Fruit fly (Drosophila melanogaster): ENCODE data around the gene CG12104.

CG12104 gene

DNA sequence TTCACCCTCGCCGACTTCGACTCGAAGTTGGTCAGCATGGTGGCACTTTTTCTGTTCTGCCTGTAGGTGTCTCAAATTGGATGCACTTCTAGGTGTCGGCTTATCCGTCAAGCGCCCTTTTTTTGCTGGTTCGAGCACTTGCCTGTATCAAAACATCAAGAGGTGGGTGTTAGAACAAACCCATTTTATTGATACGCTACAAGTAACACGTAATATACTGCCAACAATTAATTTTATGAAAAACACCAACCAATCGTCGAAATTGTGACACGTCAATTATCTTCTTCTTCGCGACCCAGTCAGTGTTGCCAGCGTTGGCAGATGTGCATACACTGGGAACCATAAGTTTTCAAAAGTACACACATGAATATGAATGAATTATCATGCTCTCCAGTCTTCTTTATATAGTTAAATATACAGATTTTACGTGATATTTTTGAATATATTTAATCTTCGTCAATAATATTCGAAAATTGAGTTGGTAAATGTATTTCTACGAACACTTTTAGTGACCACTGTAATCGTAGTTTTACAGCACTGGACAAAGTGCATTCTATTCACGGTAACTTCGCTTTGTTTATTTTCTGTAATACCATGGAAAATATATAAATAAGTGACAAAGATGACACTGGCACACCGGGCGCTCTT, 42.6 kb upstream of the CG12104 start, which contains the start of the genes alphaCOP and CG13919 (continued):
- TF ChIP-seq Fer3 (tag; optimal IDR thresholded peaks at IDR 0.05), result peak; percentile 96
- peak; percentile 98 for TF ChIP-seq lilli (GFP tag; optimal IDR thresholded peaks at IDR 0.05)
- TF ChIP-seq CG7271 (tag; optimal IDR thresholded peaks at IDR 0.05), result peak; percentile 92
- TF ChIP-seq NFAT (GFP tag; IDR thresholded peaks at IDR 0.05), result peak; percentile 96
- TF ChIP-seq CG17385 (GFP tag; optimal IDR thresholded peaks at IDR 0.05), result peak; percentile 99
- TF ChIP-seq CG8089 (GFP tag; optimal IDR thresholded peaks at IDR 0.05), result peak; percentile 80
- no peak for TF ChIP-seq br (optimal IDR thresholded peaks at IDR 0.05)
- peak; percentile 97 for TF ChIP-seq CG13624 (GFP tag; optimal IDR thresholded peaks at IDR 0.05)
- peak; percentile 95 for TF ChIP-seq CG11695 (GFP tag; IDR thresholded peaks at IDR 0.05)
- TF ChIP-seq CG7928 (GFP tag; optimal IDR thresholded peaks at IDR 0.05), result peak; percentile 64
- TF ChIP-seq CG4854 (GFP tag; optimal IDR thresholded peaks at IDR 0.05), result peak; percentile 94
- TF ChIP-seq kay (GFP tag; optimal IDR thresholded peaks at IDR 0.05), result peak; percentile 91
- TF ChIP-seq caup (GFP tag; optimal IDR thresholded peaks at IDR 0.05; ENCODE audit: severe bottlenecking), result peak; percentile 94
- peak; percentile 95 for TF ChIP-seq Mad (GFP tag; optimal IDR thresholded peaks at IDR 0.05)
- no peak for TF ChIP-seq CG17568 (GFP tag; optimal IDR thresholded peaks at IDR 0.05)
- peak; percentile 32 for TF ChIP-seq pfk (GFP tag; optimal IDR thresholded peaks at IDR 0.05)
- TF ChIP-seq Antp (GFP tag; optimal IDR thresholded peaks at IDR 0.05), result peak; percentile 83
- peak; percentile 94 for TF ChIP-seq CG9437 (GFP tag; optimal IDR thresholded peaks at IDR 0.05)
- peak; percentile 86 for TF ChIP-seq Hmx (GFP tag; optimal IDR thresholded peaks at IDR 0.05)
- TF ChIP-seq gem (tag; optimal IDR thresholded peaks at IDR 0.05), result peak; percentile 98
- TF ChIP-seq ind (GFP tag; optimal IDR thresholded peaks at IDR 0.05), result peak; percentile 95
- no peak for TF ChIP-seq Tbp (GFP tag; optimal IDR thresholded peaks at IDR 0.05)
- peak; percentile 89 for TF ChIP-seq CG6765 (GFP tag; optimal IDR thresholded peaks at IDR 0.05)
- TF ChIP-seq amos (GFP tag; IDR thresholded peaks at IDR 0.05; ENCODE audit: partially characterized antibody), result no peak
- peak; percentile 40; the same call in 1 of the 2 replicates for TF ChIP-seq Dref (GFP tag; IDR thresholded peaks at IDR 0.05)
- TF ChIP-seq tio (GFP tag; optimal IDR thresholded peaks at IDR 0.05), result no peak
- 0 out of 2 replicates have a peak, but pooled peaks have one; percentile 18 for TF ChIP-seq hbn (GFP tag; IDR thresholded peaks at IDR 0.05; ENCODE audit: partially characterized antibody)
- TF ChIP-seq sisA (GFP tag; IDR thresholded peaks at IDR 0.05), result peak; percentile 92
- TF ChIP-seq CG11398 (GFP tag; optimal IDR thresholded peaks at IDR 0.05), result peak; percentile 81
- no peak for TF ChIP-seq HLH4C (GFP tag; IDR thresholded peaks at IDR 0.05; ENCODE audit: partially characterized antibody)
- TF ChIP-seq ato (GFP tag; IDR thresholded peaks at IDR 0.05; ENCODE audit: partially characterized antibody), result no peak
- TF ChIP-seq CG14441 (GFP tag; IDR thresholded peaks at IDR 0.05), result peak; percentile 98
- peak; percentile 85 for TF ChIP-seq Atf3 (GFP tag; optimal IDR thresholded peaks at IDR 0.05)
- peak; percentile 84 for TF ChIP-seq CG16779 (GFP tag; IDR thresholded peaks at IDR 0.05)
- TF ChIP-seq mld (GFP tag; IDR thresholded peaks at IDR 0.05; ENCODE audit: partially characterized antibody), result no peak
- TF ChIP-seq inv (GFP tag; IDR thresholded peaks at IDR 0.05; ENCODE audit: partially characterized antibody), result 0 out of 2 replicates have a peak, but pooled peaks have one; percentile 12
- peak; percentile 87 for TF ChIP-seq slp2 (GFP tag; optimal IDR thresholded peaks at IDR 0.05)
- peak; percentile 98 for TF ChIP-seq CG2889 (GFP tag; IDR thresholded peaks at IDR 0.05)

DNA sequence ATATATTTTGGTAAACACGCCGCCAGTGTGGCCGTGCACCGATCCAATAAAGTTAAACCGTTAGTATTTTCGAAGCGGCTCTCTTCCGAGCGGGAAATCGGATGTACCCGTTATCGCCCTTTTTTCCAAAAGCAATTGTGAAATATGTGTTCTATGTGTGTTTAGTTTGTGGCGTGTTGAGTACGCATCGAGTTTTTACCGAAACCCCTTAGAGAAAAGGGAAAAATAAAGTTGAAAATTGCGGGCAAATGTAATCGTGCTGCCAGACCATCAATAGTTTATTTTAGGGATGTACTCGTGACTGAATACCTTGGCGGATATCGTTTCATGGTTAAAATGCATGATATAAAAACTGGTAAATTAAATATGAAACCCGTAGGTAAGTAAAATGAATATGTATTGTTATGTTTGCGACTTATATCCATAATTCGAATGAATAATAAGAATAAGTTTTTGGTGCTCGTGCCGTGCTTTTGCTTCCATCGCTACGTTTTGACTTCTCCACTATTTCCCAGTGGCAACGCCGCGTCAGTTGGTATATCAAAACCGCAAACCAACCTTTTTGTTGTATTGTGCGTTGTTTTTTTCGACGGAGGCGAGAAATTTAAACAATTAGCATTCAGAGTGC, 36.8 kb upstream of the CG12104 start, which contains the start of the genes Mettl2 and Bgb:
Gene Mettl2 (minus strand): TSS at position 51 of the 628 bp plus-strand sequence.
Gene Bgb (plus strand): TSS at position 527 of the 628 bp plus-strand sequence.
- TF ChIP-seq run (tag; optimal IDR thresholded peaks at IDR 0.05), result peak; percentile 81
- TF ChIP-seq HLH54F (GFP tag; optimal IDR thresholded peaks at IDR 0.05), result peak; percentile 81
- TF ChIP-seq Jarid2 (GFP tag; optimal IDR thresholded peaks at IDR 0.05), result no peak
- peak; percentile 61 for TF ChIP-seq Dek (tag; optimal IDR thresholded peaks at IDR 0.05)
- TF ChIP-seq fu2 (GFP tag; optimal IDR thresholded peaks at IDR 0.05), result peak; percentile 71
- peak; percentile 18 for TF ChIP-seq p53 (GFP tag; optimal IDR thresholded peaks at IDR 0.05)
- peak; percentile 53 for TF ChIP-seq caup (GFP tag; optimal IDR thresholded peaks at IDR 0.05; ENCODE audit: severe bottlenecking)
- TF ChIP-seq Ada2b (GFP tag; IDR thresholded peaks at IDR 0.05), result peak; percentile 71
- peak; percentile 84 for TF ChIP-seq zfh1 (GFP tag; IDR thresholded peaks at IDR 0.05)
- TF ChIP-seq CG10321 (GFP tag; IDR thresholded peaks at IDR 0.05), result no peak
- peak; percentile 51 for TF ChIP-seq CG10543 (GFP tag; optimal IDR thresholded peaks at IDR 0.05)
- TF ChIP-seq CG1603 (tag; optimal IDR thresholded peaks at IDR 0.05), result peak; percentile 70
- peak; percentile 40 for TF ChIP-seq sima (GFP tag; optimal IDR thresholded peaks at IDR 0.05)
- peak; percentile 77 for TF ChIP-seq CG2712 (tag; optimal IDR thresholded peaks at IDR 0.05)
